Worm (Caenorhabditis elegans) whole organism, L3 larva: ENCODE results near the gene aat-2.

Experiments used
- R02D3.7 ChIP-seq: fragments of 150-350 bp; optimal IDR thresholded peaks from 2 replicates; lab custom pipeline; 2014; ENCODE audit warnings: missing biosample characterization, missing genetic modification characterization
- ama-1 ChIP-seq: fragments of 150-350 bp; optimal IDR thresholded peaks from 2 replicates; lab custom pipeline; 2018
- ceh-82 ChIP-seq: fragments of 150-350 bp; optimal IDR thresholded peaks from 2 replicates; lab custom pipeline; 2014; ENCODE audit warnings: missing biosample characterization, missing genetic modification characterization
- ceh-9 ChIP-seq: sonication (generic microtip); optimal IDR thresholded peaks from 2 replicates; lab custom pipeline; 2018; ENCODE audit warnings: missing biosample characterization, missing genetic modification characterization
- daf-12 ChIP-seq: fragments of 150-350 bp; optimal IDR thresholded peaks from 2 replicates; lab custom pipeline; 2014; ENCODE audit warnings: missing biosample characterization, missing genetic modification reagents, missing genetic modification characterization
- fos-1 ChIP-seq: fragments of 150-350 bp; optimal IDR thresholded peaks from 2 replicates; lab custom pipeline; 2014; ENCODE audit warnings: missing biosample characterization, missing genetic modification characterization
- mdl-1 ChIP-seq: fragments of 150-350 bp; optimal IDR thresholded peaks from 2 replicates; lab custom pipeline; 2014; ENCODE audit warnings: missing biosample characterization, missing genetic modification characterization
- nhr-23 ChIP-seq: fragments of 150-350 bp; optimal IDR thresholded peaks from 2 replicates; lab custom pipeline; 2014; ENCODE audit warnings: missing biosample characterization, missing genetic modification reagents, missing genetic modification characterization
- sea-2 ChIP-seq: fragments of 150-350 bp; sonication (generic microtip); optimal IDR thresholded peaks from 4 replicates; lab custom pipeline; 2014; ENCODE audit warnings: missing biosample characterization, missing genetic modification reagents, missing genetic modification characterization
- skn-1 ChIP-seq: fragments of 150-350 bp; optimal IDR thresholded peaks from 2 replicates; lab custom pipeline; 2014; ENCODE audit warnings: missing biosample characterization, missing genetic modification characterization
- snpc-4 ChIP-seq: fragments of 150-350 bp; optimal IDR thresholded peaks from 2 replicates; lab custom pipeline; 2014; ENCODE audit warnings: missing biosample characterization, missing genetic modification characterization
- unc-39 ChIP-seq: sonication (generic microtip); optimal IDR thresholded peaks from 4 replicates; lab custom pipeline; 2017; ENCODE audit warnings: missing biosample characterization, missing genetic modification characterization
- unc-62 ChIP-seq: fragments of 150-350 bp; sonication (generic microtip); optimal IDR thresholded peaks from 4 replicates; lab custom pipeline; 2014; ENCODE audit warnings: missing biosample characterization, missing genetic modification reagents, missing genetic modification characterization

DNA sequence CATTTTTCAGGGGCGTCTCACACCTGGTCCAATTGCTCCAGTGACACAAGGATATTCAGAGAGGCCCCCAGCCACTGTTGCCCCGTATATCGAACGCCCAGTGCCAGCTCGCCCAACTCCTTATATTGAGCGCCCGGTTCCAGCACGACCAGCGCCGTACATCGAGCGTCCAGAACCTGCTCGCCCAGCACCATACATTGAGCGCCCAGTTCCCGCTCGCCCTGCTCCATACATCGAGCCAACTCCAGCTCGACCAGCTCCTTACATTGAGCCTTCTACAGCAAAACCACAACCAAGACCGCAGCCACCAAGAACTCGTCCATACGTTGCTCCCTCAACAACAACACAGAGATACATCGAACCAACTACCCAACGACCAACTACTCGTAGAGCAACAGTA is 23.3 kb downstream of the aat-2 start:
- no peak for TF ChIP-seq unc-39 (tag; lab: Kevin White, UChicago)
- TF ChIP-seq skn-1 (tag; lab: Kevin White, UChicago), result no peak
- TF ChIP-seq daf-12, result no peak
- TF ChIP-seq mdl-1 (tag; lab: Kevin White, UChicago), result no peak
- no peak for TF ChIP-seq fos-1
- no peak for TF ChIP-seq unc-62
- TF ChIP-seq snpc-4 (tag; lab: Kevin White, UChicago), result no peak
- TF ChIP-seq ama-1 (lab: Kevin White, UChicago), result no peak
- TF ChIP-seq R02D3.7 (tag; lab: Kevin White, UChicago), result no peak
- TF ChIP-seq ceh-82, result no peak
- TF ChIP-seq ceh-9 (tag; lab: Kevin White, UChicago), result no peak
- no peak for TF ChIP-seq sea-2 (GFP tag; lab: Kevin White, UChicago)
- no peak for TF ChIP-seq nhr-23 (tag; lab: Kevin White, UChicago)
